Worm (Caenorhabditis elegans): ENCODE results near the gene T16G12.6.

ce11 chrIII:10085983-10086382, 16.6 kb downstream of the T16G12.6 start, which contains the start of gene T16H12.2:
- no peak for TF ChIP-seq sox-4 (tag; optimal IDR thresholded peaks at IDR 0.05)
- TF ChIP-seq lin-11 (tag; optimal IDR thresholded peaks at IDR 0.05) = no peak
- TF ChIP-seq fkh-10 (GFP tag; optimal IDR thresholded peaks at IDR 0.05) = no peak
- no peak for TF ChIP-seq pqm-1 (tag; optimal IDR thresholded peaks at IDR 0.05)
- TF ChIP-seq unc-42 (tag; optimal IDR thresholded peaks at IDR 0.05) = no peak
- no peak for TF ChIP-seq pros-1 (tag; optimal IDR thresholded peaks at IDR 0.05)
- no peak for TF ChIP-seq F13H6.1 (tag; optimal IDR thresholded peaks at IDR 0.05)

All from whole organism, late embryonic.